Worm (Caenorhabditis elegans) whole organism, L4/young adult: ENCODE results near the gene C54E4.5.

ENCODE experiments used
- W03F9.2 ChIP-seq: fragments of 150-350 bp; optimal IDR thresholded peaks from 2 replicates; lab custom pipeline; 2014; ENCODE audit warnings: missing biosample characterization, missing genetic modification characterization
- dao-5 ChIP-seq: sonication (generic microtip); optimal IDR thresholded peaks from 2 replicates; lab custom pipeline; 2016; ENCODE audit warnings: missing genotype, missing genetic modification characterization, moderate library complexity, missing compliant biosample characterization
- him-1 ChIP-seq: sonication (generic microtip); optimal IDR thresholded peaks from 2 replicates; lab custom pipeline; 2016; ENCODE audit warnings: missing genotype, missing genetic modification reagents, missing genetic modification characterization, missing compliant biosample characterization

Gene C54E4.5

DNA sequence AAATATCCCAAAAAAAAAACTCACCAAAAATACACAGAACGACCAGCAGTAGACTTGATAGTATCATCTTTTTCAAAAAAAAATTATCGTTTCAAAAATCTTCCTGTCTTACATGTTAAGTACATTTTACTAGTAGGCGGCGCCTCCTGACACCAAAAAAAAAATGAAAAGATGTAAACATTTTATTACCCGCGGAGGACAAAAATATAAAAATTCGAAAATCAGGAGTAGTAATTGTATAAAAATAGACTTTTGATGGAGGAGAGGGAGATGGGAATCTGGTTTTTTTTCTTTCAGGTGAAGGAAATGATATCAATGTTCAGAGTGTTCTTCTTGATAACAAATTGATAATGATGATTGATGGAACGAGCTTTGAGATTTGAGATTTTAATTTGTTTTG, 46.3 kb downstream of the C54E4.5 start, which contains the start of gene C23H5.15:
Gene C23H5.15 (minus strand): TSS at position 101 of the 400 bp plus-strand sequence.
- TF ChIP-seq him-1 (tag; lab: Kevin White, UChicago) (no peak), W03F9.2 (tag; lab: Kevin White, UChicago) (no peak), dao-5 (tag; lab: Kevin White, UChicago) (no peak)

DNA sequence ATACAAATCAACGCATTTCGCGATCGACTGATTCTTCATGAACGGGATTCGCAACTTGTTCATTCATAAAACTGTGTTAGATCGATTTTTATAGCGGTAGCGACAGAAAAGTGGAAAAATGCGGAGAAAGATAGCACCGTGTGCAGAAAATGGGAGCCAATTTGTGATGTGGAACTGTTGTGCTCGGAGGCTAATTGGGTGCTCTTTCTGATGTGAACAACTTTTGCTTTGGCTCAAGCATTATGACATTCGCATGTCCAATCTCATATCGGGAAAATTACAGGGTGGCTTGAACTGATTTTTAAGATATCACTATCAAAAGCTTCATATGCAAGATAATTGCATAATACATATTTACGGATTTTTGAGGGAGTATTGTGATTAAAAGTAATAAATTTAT, 49.3 kb downstream of the C54E4.5 start, which contains the start of gene C23H5.11:
Gene C23H5.11 (minus strand): TSS at position 101 of the 400 bp plus-strand sequence.
- TF ChIP-seq him-1 (tag; lab: Kevin White, UChicago) (no peak), dao-5 (tag; lab: Kevin White, UChicago) (no peak), W03F9.2 (tag; lab: Kevin White, UChicago) (no peak)
